Fruit fly (Drosophila melanogaster) whole organism, embryonic: ENCODE data around the gene Cyt-c-p.
A peak's percentile ranks its signal among the peaks of the same experiment; 100 is the strongest.

Experiments
- Abd-B ChIP-seq: fragments of 200-800 bp; sonication (Bioruptor generic); optimal IDR thresholded peaks from 2 replicates; lab custom pipeline; 2018; ENCODE audit warnings: missing biosample characterization, mild to moderate bottlenecking, missing genetic modification characterization, moderate library complexity
- Ada2b ChIP-seq: fragments of 200-800 bp; sonication (Bioruptor generic); IDR thresholded peaks from 2 replicates; pipeline ENCODE4 v1.3.6; 2022; ENCODE audit warnings: missing biosample characterization, missing genetic modification characterization
- CG10959 ChIP-seq: fragments of 200-800 bp; sonication (Bioruptor generic); IDR thresholded peaks from 2 replicates; pipeline ENCODE4 v1.3.6; 2022; ENCODE audit warnings: missing biosample characterization, missing genetic modification characterization
- CG11093 ChIP-seq: fragments of 200-800 bp; sonication (Bioruptor generic); IDR thresholded peaks from 3 replicates; pipeline ENCODE4 v1.3.6; 2022; ENCODE audit warnings: missing biosample characterization, missing genetic modification characterization
- CG12236 ChIP-seq: fragments of 200-800 bp; sonication (Bioruptor generic); optimal IDR thresholded peaks from 2 replicates; lab custom pipeline; 2016; ENCODE audit warnings: missing biosample characterization, missing genetic modification characterization
- CG12299 ChIP-seq: fragments of 200-800 bp; sonication (Bioruptor generic); optimal IDR thresholded peaks from 2 replicates; lab custom pipeline; 2018; ENCODE audit warnings: missing biosample characterization, mild to moderate bottlenecking, missing genetic modification characterization
- CG13775 ChIP-seq: fragments of 200-800 bp; sonication (Bioruptor generic); optimal IDR thresholded peaks from 3 replicates; lab custom pipeline; 2017; ENCODE audit warnings: missing biosample characterization, mild to moderate bottlenecking, missing genetic modification characterization
- CG13894 ChIP-seq: fragments of 200-800 bp; sonication (Bioruptor generic); optimal IDR thresholded peaks from 3 replicates; lab custom pipeline; 2018; ENCODE audit warnings: missing biosample characterization, mild to moderate bottlenecking, missing genetic modification characterization, moderate library complexity
- CG1647 ChIP-seq: fragments of 200-800 bp; sonication (Bioruptor generic); optimal IDR thresholded peaks from 3 replicates; lab custom pipeline; 2016; ENCODE audit warnings: missing biosample characterization, missing genetic modification characterization
- CG16815 ChIP-seq: fragments of 200-800 bp; sonication (Bioruptor generic); optimal IDR thresholded peaks from 3 replicates; lab custom pipeline; 2017; ENCODE audit warnings: missing biosample characterization, mild to moderate bottlenecking, missing genetic modification characterization
- CG2120 ChIP-seq: fragments of 200-800 bp; sonication (Bioruptor generic); optimal IDR thresholded peaks from 3 replicates; lab custom pipeline; 2016; ENCODE audit warnings: missing biosample characterization, missing genetic modification characterization
- CG2199 ChIP-seq: fragments of 200-800 bp; sonication (Bioruptor generic); IDR thresholded peaks from 3 replicates; pipeline ENCODE4 v1.3.6; 2022; ENCODE audit warnings: missing biosample characterization, missing genetic modification characterization
- CG31388 ChIP-seq: fragments of 200-800 bp; sonication (Bioruptor generic); optimal IDR thresholded peaks from 2 replicates; lab custom pipeline; 2016; ENCODE audit warnings: missing biosample characterization, missing genetic modification characterization
- CG31441 ChIP-seq: fragments of 200-800 bp; sonication (Bioruptor generic); IDR thresholded peaks from 2 replicates; pipeline ENCODE4 v1.3.6; 2022; ENCODE audit warnings: missing biosample characterization, missing genetic modification characterization
- CG3407 ChIP-seq: fragments of 200-800 bp; sonication (Bioruptor generic); optimal IDR thresholded peaks from 2 replicates; lab custom pipeline; 2018; ENCODE audit warnings: missing biosample characterization, mild to moderate bottlenecking, missing genetic modification characterization
- CG43689 ChIP-seq: fragments of 200-800 bp; sonication (Bioruptor generic); IDR thresholded peaks from 2 replicates; pipeline ENCODE4 v1.3.6; 2022; ENCODE audit warnings: missing biosample characterization, missing genetic modification characterization
- CG8924 ChIP-seq: fragments of 200-800 bp; optimal IDR thresholded peaks from 3 replicates; lab custom pipeline; 2019; ENCODE audit warnings: missing biosample characterization, mild to moderate bottlenecking, missing genetic modification characterization, moderate library complexity
- Doc3 ChIP-seq: fragments of 200-800 bp; sonication (Bioruptor generic); IDR thresholded peaks from 3 replicates; pipeline ENCODE4 v1.3.6; 2022; ENCODE audit warnings: missing biosample characterization, missing genetic modification characterization; ENCODE audit not compliant: partially characterized antibody
- E2f1 ChIP-seq: fragments of 200-800 bp; sonication (Bioruptor generic); IDR thresholded peaks from 2 replicates; pipeline ENCODE4 v1.3.6; 2022; ENCODE audit warnings: missing biosample characterization, missing genetic modification characterization
- Fer2 ChIP-seq: fragments of 200-800 bp; sonication (Bioruptor generic); optimal IDR thresholded peaks from 2 replicates; lab custom pipeline; 2018; ENCODE audit warnings: missing biosample characterization, mild to moderate bottlenecking, missing genetic modification characterization, moderate library complexity
- Hr78 ChIP-seq, 2 experiments: fragments of 200-800 bp in 1 of 2; fragments of >200 bp in 1 of 2; sonication (Bioruptor generic) in 1 of 2; optimal IDR thresholded peaks; 2 replicates each; lab custom pipeline; 2017 to 2019; ENCODE audit warnings: missing biosample characterization in 2 of 2, missing genetic modification characterization in 2 of 2, mild to moderate bottlenecking in 1 of 2, moderate library complexity in 1 of 2
- Kr ChIP-seq: fragments of 200-800 bp; sonication (Bioruptor generic); optimal IDR thresholded peaks from 2 replicates; lab custom pipeline; 2017; ENCODE audit warnings: missing biosample characterization, mild to moderate bottlenecking, missing genetic modification characterization
- Nf-YA ChIP-seq: fragments of 200-800 bp; sonication (Bioruptor generic); IDR thresholded peaks from 2 replicates; pipeline ENCODE4 v1.3.6; 2022; ENCODE audit warnings: missing biosample characterization, missing genetic modification characterization
- Oaz ChIP-seq: fragments of 200-800 bp; sonication (Bioruptor generic); IDR thresholded peaks from 2 replicates; pipeline ENCODE4 v1.3.6; 2022; ENCODE audit warnings: missing biosample characterization, missing genetic modification characterization
- Opbp ChIP-seq: fragments of 200-800 bp; sonication (Bioruptor generic); IDR thresholded peaks from 3 replicates; pipeline ENCODE4 v1.3.6; 2022; ENCODE audit warnings: missing biosample characterization, missing genetic modification characterization; ENCODE audit not compliant: partially characterized antibody
- ash1 ChIP-seq: fragments of 200-800 bp; sonication (Bioruptor generic); optimal IDR thresholded peaks from 2 replicates; lab custom pipeline; 2018; ENCODE audit warnings: missing biosample characterization, mild to moderate bottlenecking, missing genetic modification characterization
- cg ChIP-seq: fragments of 200-800 bp; sonication (Bioruptor generic); optimal IDR thresholded peaks from 3 replicates; lab custom pipeline; 2019; ENCODE audit warnings: missing biosample characterization, mild to moderate bottlenecking, missing genetic modification characterization, moderate library complexity
- crc ChIP-seq: fragments of 200-800 bp; sonication (Bioruptor generic); optimal IDR thresholded peaks from 2 replicates; lab custom pipeline; 2016; ENCODE audit warnings: missing biosample characterization, missing genetic modification characterization
- cwo ChIP-seq: fragments of 200-800 bp; sonication (Bioruptor generic); optimal IDR thresholded peaks from 3 replicates; lab custom pipeline; 2017; ENCODE audit warnings: missing biosample characterization, missing genetic modification characterization, mild to moderate bottlenecking, moderate library complexity, missing genetic modification reagents
- dati ChIP-seq: fragments of 200-800 bp; sonication (Bioruptor generic); IDR thresholded peaks from 2 replicates; pipeline ENCODE4 v1.3.6; 2022; ENCODE audit warnings: missing biosample characterization, missing genetic modification characterization
- dimm ChIP-seq: fragments of 200-800 bp; sonication (Bioruptor generic); IDR thresholded peaks from 2 replicates; pipeline ENCODE4 v1.3.6; 2022; ENCODE audit warnings: missing biosample characterization, missing genetic modification characterization
- dmrt11E ChIP-seq: fragments of 200-800 bp; sonication (Bioruptor generic); optimal IDR thresholded peaks from 3 replicates; lab custom pipeline; 2018; ENCODE audit warnings: missing biosample characterization, mild to moderate bottlenecking, missing genetic modification characterization, moderate library complexity
- dpn ChIP-seq, 2 experiments: fragments of 200-800 bp; sonication (Bioruptor generic); optimal IDR thresholded peaks; 3 replicates each; lab custom pipeline; 2016; ENCODE audit warnings: missing biosample characterization in 2 of 2, missing genetic modification characterization in 2 of 2
- ems ChIP-seq: fragments of 200-800 bp; sonication (Bioruptor generic); optimal IDR thresholded peaks from 3 replicates; lab custom pipeline; 2016; ENCODE audit warnings: missing biosample characterization, missing genetic modification characterization
- ftz-f1 ChIP-seq: fragments of 200-800 bp; sonication (Bioruptor generic); optimal IDR thresholded peaks from 2 replicates; lab custom pipeline; 2016; ENCODE audit warnings: missing biosample characterization, missing genetic modification characterization
- gfzf ChIP-seq: fragments of 200-800 bp; sonication (Bioruptor generic); optimal IDR thresholded peaks from 2 replicates; lab custom pipeline; 2016; ENCODE audit warnings: missing biosample characterization, mild to moderate bottlenecking, missing genetic modification characterization, moderate library complexity
- gt ChIP-seq: fragments of 200-800 bp; sonication (Bioruptor generic); IDR thresholded peaks from 2 replicates; pipeline ENCODE4 v1.3.6; 2022; ENCODE audit warnings: missing biosample characterization, missing genetic modification characterization
- hbn ChIP-seq: fragments of 200-800 bp; sonication (Bioruptor generic); IDR thresholded peaks from 2 replicates; pipeline ENCODE4 v1.3.6; 2022; ENCODE audit warnings: missing biosample characterization, missing genetic modification characterization; ENCODE audit not compliant: partially characterized antibody
- hkb ChIP-seq, 2 experiments: fragments of 200-800 bp in 1 of 2; fragments of >200 bp in 1 of 2; sonication (Bioruptor generic) in 1 of 2; IDR thresholded peaks in 1 of 2; optimal IDR thresholded peaks in 1 of 2; 2 replicates each; pipeline versions ENCODE4 v1.3.6 to Lab custom; 2017 to 2022; ENCODE audit warnings: missing biosample characterization in 1 of 2, missing genetic modification characterization in 1 of 2
- inv ChIP-seq: fragments of 200-800 bp; sonication (Bioruptor generic); IDR thresholded peaks from 2 replicates; pipeline ENCODE4 v1.3.6; 2022; ENCODE audit warnings: missing biosample characterization, missing genetic modification characterization; ENCODE audit not compliant: partially characterized antibody
- klu ChIP-seq: fragments of 200-800 bp; sonication (Bioruptor generic); IDR thresholded peaks from 2 replicates; pipeline ENCODE4 v1.3.6; 2022; ENCODE audit warnings: missing biosample characterization, missing genetic modification characterization
- maf-S ChIP-seq: fragments of 200-800 bp; sonication (Bioruptor generic); optimal IDR thresholded peaks from 2 replicates; lab custom pipeline; 2016; ENCODE audit warnings: missing biosample characterization, missing genetic modification characterization
- mirr ChIP-seq: fragments of 200-800 bp; sonication (Bioruptor generic); optimal IDR thresholded peaks from 3 replicates; lab custom pipeline; 2018; ENCODE audit warnings: missing biosample characterization, mild to moderate bottlenecking, missing genetic modification characterization
- pros ChIP-seq: fragments of 200-800 bp; sonication (Bioruptor generic); optimal IDR thresholded peaks from 3 replicates; lab custom pipeline; 2019; ENCODE audit warnings: missing biosample characterization, mild to moderate bottlenecking, missing genetic modification characterization, moderate library complexity
- scrt ChIP-seq: fragments of 200-800 bp; sonication (Bioruptor generic); optimal IDR thresholded peaks from 2 replicates; lab custom pipeline; 2018; ENCODE audit warnings: missing biosample characterization, mild to moderate bottlenecking, missing genetic modification characterization, moderate library complexity
- sens ChIP-seq: fragments of 200-800 bp; sonication (Bioruptor generic); peaks from one replicate; lab custom pipeline; 2016; ENCODE audit warnings: missing biosample characterization, missing genetic modification characterization
- tll ChIP-seq, 2 experiments: fragments of 200-800 bp in 1 of 2; fragments of >200 bp in 1 of 2; sonication (Bioruptor generic) in 1 of 2; optimal IDR thresholded peaks; 2 replicates each; lab custom pipeline; 2017 to 2019; ENCODE audit warnings: missing biosample characterization in 2 of 2, missing genetic modification characterization in 2 of 2, mild to moderate bottlenecking in 1 of 2, moderate library complexity in 1 of 2
- twi ChIP-seq: fragments of 200-800 bp; optimal IDR thresholded peaks from 2 replicates; lab custom pipeline; 2019; ENCODE audit warnings: missing biosample characterization, mild to moderate bottlenecking, missing genetic modification characterization, moderate library complexity

Cyt-c-p gene

DNA sequence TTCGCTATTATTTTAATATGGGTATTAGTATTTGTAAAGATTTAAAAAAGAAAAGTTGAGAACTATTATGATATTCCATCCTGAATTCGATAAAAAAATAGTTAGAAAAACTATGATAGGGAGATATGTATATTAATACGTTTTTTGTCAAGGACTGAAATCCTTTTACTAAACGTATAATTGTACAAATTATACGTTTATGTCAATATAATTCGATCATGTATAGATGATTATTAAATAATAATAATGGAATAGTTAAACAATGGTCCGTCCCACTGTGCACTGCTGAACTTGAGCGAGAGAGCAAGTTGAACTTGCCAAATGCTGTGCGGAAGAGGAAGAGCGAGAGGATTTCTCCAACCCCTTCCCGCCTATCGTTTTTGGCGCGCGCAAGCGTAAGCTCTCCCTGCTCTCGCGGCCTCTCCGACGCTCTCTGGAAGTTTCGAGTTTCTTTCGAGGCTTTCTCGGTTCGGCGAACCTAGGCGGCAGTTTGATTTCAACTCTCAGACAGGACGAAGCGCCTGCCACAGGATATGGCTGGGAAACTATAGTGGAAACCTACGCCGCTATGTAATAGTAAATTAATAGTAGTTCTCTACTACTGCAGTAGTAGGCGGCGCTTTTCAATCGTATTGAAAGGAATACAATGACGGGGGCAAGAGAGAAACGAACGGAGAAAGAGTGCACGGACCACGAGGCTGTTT, 34.7 kb upstream of the Cyt-c-p start (continued):
- no peak for TF ChIP-seq dati (GFP tag; lab: Robert Waterston, UW)

- TF ChIP-seq cg (GFP tag; lab: Kevin White, UChicago), result peak; percentile 34
- TF ChIP-seq Hr78 (GFP tag; optimal IDR thresholded peaks at IDR 0.05; lab: Kevin White, UChicago), result no peak
- no peak for TF ChIP-seq Nf-YA (GFP tag; lab: Robert Waterston, UW)
- TF ChIP-seq hkb (optimal IDR thresholded peaks at IDR 0.05; lab: Kevin White, UChicago), result no peak
- TF ChIP-seq hkb (GFP tag; IDR thresholded peaks at IDR 0.05; lab: Robert Waterston, UW), result no peak
- TF ChIP-seq dimm (GFP tag; lab: Robert Waterston, UW), result no peak
- no peak for TF ChIP-seq CG16815 (GFP tag; lab: Kevin White, UChicago)
- TF ChIP-seq gfzf (GFP tag; lab: Kevin White, UChicago), result peak; percentile 27
- peak; percentile 52 for TF ChIP-seq pros (GFP tag; lab: Kevin White, UChicago)
- no peak for TF ChIP-seq CG13775 (GFP tag; lab: Kevin White, UChicago)
- TF ChIP-seq crc (GFP tag; lab: Kevin White, UChicago), result no peak
- no peak for TF ChIP-seq gt (GFP tag; lab: Robert Waterston, UW)
- no peak for TF ChIP-seq ash1 (GFP tag; lab: Kevin White, UChicago)
- TF ChIP-seq klu, result no peak
- no peak for TF ChIP-seq Fer2 (tag; lab: Kevin White, UChicago)
- TF ChIP-seq tll (GFP tag; optimal IDR thresholded peaks at IDR 0.05; lab: Kevin White, UChicago), result no peak
- no peak for TF ChIP-seq Doc3 (GFP tag; lab: Robert Waterston, UW)
- no peak for TF ChIP-seq Ada2b (GFP tag; lab: Robert Waterston, UW)
- TF ChIP-seq CG2199, result 0 out of 3 replicates have a peak, but pooled peaks have one; percentile 1
- TF ChIP-seq maf-S, result no peak
- TF ChIP-seq hbn (GFP tag; lab: Robert Waterston, UW), result no peak
- TF ChIP-seq cwo (GFP tag; lab: Kevin White, UChicago), result no peak
- TF ChIP-seq CG13894 (tag; lab: Kevin White, UChicago), result peak; percentile 80
- no peak for TF ChIP-seq CG8924
- TF ChIP-seq twi (tag; lab: Kevin White, UChicago), result no peak
- no peak for TF ChIP-seq CG12236 (GFP tag; lab: Kevin White, UChicago)
- no peak for TF ChIP-seq CG31441 (GFP tag; lab: Robert Waterston, UW)
- no peak for TF ChIP-seq CG31388 (GFP tag; lab: Kevin White, UChicago)
- TF ChIP-seq Oaz, result no peak
- no peak for TF ChIP-seq CG10959 (GFP tag; lab: Robert Waterston, UW)
- no peak for TF ChIP-seq scrt (GFP tag; lab: Kevin White, UChicago)
- no peak for TF ChIP-seq mirr (GFP tag; lab: Kevin White, UChicago)
- no peak for TF ChIP-seq CG43689 (GFP tag; lab: Robert Waterston, UW)
- TF ChIP-seq Opbp (GFP tag; lab: Robert Waterston, UW), result 0 out of 3 replicates have a peak, but pooled peaks have one; percentile 23
- no peak for TF ChIP-seq ems (GFP tag; lab: Kevin White, UChicago)
- no peak for TF ChIP-seq ftz-f1
- TF ChIP-seq sens (GFP tag; lab: Kevin White, UChicago), result no peak
- TF ChIP-seq CG1647 (GFP tag; lab: Kevin White, UChicago), result no peak
- TF ChIP-seq E2f1 (GFP tag; lab: Robert Waterston, UW), result no peak
- TF ChIP-seq dpn (GFP tag; optimal IDR thresholded peaks at IDR 0.05; lab: Kevin White, UChicago), result no peak
- no peak for TF ChIP-seq Kr (GFP tag; lab: Kevin White, UChicago)
- no peak for TF ChIP-seq dmrt11E
- no peak for TF ChIP-seq inv (GFP tag; lab: Robert Waterston, UW)
- no peak for TF ChIP-seq CG2120 (GFP tag; lab: Kevin White, UChicago)
- no peak for TF ChIP-seq CG11093 (GFP tag; lab: Robert Waterston, UW)
- TF ChIP-seq CG3407 (GFP tag; lab: Kevin White, UChicago), result no peak
- TF ChIP-seq Abd-B (GFP tag; lab: Kevin White, UChicago), result no peak
- no peak for TF ChIP-seq CG12299 (tag; lab: Kevin White, UChicago)
Observed at dm6 chr2L:16685612-16685912, 34.2 kb upstream of the Cyt-c-p start.
